Fruit fly (Drosophila melanogaster) whole organism, adult: Measurements from ENCODE around the gene fau.

Experiments used
- CG11617 ChIP-seq: fragments of 200-800 bp; sonication (Bioruptor generic); optimal IDR thresholded peaks from 2 replicates; lab custom pipeline; 2017; ENCODE audit warnings: mild to moderate bottlenecking, missing biosample characterization, missing genetic modification reagents, missing genetic modification characterization
- CG12768 ChIP-seq: fragments of 200-800 bp; sonication (Bioruptor generic); optimal IDR thresholded peaks from 2 replicates; lab custom pipeline; 2017; ENCODE audit warnings: missing biosample characterization, missing genetic modification characterization, mild to moderate bottlenecking, moderate library complexity, missing genetic modification reagents
- CG5204 ChIP-seq: fragments of 200-800 bp; sonication (Bioruptor generic); optimal IDR thresholded peaks from 2 replicates; lab custom pipeline; 2016; ENCODE audit warnings: missing biosample characterization, missing genetic modification characterization
- Crg-1 ChIP-seq: fragments of 200-800 bp; sonication (Bioruptor generic); optimal IDR thresholded peaks from 2 replicates; lab custom pipeline; 2016; ENCODE audit warnings: missing biosample characterization, missing genetic modification characterization
- bab1 ChIP-seq: fragments of 200-800 bp; sonication (Bioruptor generic); optimal IDR thresholded peaks from 3 replicates; lab custom pipeline; 2019; ENCODE audit warnings: missing biosample characterization, mild to moderate bottlenecking, missing genetic modification characterization, moderate library complexity
- kay ChIP-seq: fragments of 200-800 bp; sonication (Bioruptor generic); peaks from one replicate; lab custom pipeline; 2016; ENCODE audit warnings: missing biosample characterization, missing genetic modification characterization, borderline replicate concordance
- tj ChIP-seq: fragments of 200-800 bp; sonication (Bioruptor generic); optimal IDR thresholded peaks from 3 replicates; lab custom pipeline; 2017; ENCODE audit warnings: missing biosample characterization, mild to moderate bottlenecking, missing genetic modification characterization, moderate library complexity

- TF ChIP-seq CG11617 (GFP tag; lab: Kevin White, UChicago) (no peak), CG12768 (GFP tag; lab: Kevin White, UChicago) (no peak), bab1 (GFP tag; lab: Kevin White, UChicago) (no peak), CG5204 (GFP tag; lab: Kevin White, UChicago) (no peak), tj (GFP tag; lab: Kevin White, UChicago) (no peak), Crg-1 (no peak), kay (GFP tag; lab: Kevin White, UChicago) (no peak)
Measured at dm6 chr3R:10755534-10755933, 21.6 kb downstream of the fau start, which contains the start of gene CG14691.
